Fruit fly (Drosophila melanogaster): Measurements from ENCODE around the gene Wnt4.
A peak's percentile ranks its signal among the peaks of the same experiment; 100 is the strongest.

DNA sequence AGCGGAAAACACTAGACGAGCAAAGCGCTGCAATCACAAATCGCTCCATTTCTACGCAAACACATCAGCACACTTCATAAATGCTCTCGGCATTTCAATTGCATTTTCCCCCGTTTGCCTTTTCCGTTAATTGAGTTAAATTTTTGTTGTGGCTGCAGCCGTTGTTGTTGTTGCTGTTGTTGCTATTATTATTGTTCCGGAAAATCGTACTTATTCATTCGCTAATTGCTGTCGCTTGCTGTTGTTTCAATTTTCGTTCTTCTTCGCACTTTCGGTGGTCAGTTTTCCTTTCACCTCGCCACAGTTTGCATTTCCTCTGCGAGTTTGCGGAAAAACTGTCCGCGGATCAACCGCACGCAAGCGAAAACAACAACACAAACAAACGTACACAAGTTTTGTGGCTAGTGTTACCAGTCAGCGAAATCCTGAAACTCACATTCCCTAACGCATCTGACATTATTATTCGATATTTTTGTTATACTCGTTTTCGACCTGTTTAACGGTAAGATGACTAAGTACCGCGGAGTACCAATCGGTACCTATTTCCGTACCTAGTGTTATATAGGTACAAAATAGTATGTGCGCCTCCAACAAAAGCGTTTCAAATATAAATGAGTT is 57.2 kb downstream of the Wnt4 start, which contains the start of gene CG13784:
- TF ChIP-seq N (GFP tag; optimal IDR thresholded peaks at IDR 0.05) = peak; percentile 95
- peak; percentile 27 for TF ChIP-seq Hr78 (GFP tag; optimal IDR thresholded peaks at IDR 0.05)
- TF ChIP-seq Vsx2 (GFP tag; optimal IDR thresholded peaks at IDR 0.05; ENCODE audit: partially characterized antibody) = no peak
